Worm (Caenorhabditis elegans) whole organism, L4 larva: ENCODE data around the gene cap-1.
A peak's percentile ranks its signal among the peaks of the same experiment; 100 is the strongest.

ENCODE experiments used
- F26F4.8 ChIP-seq: fragments of 200-800 bp; sonication (Bioruptor generic); conservative IDR thresholded peaks from 2 replicates; pipeline ENCODE4 v1.3.6; 2022; ENCODE audit warnings: missing genetic modification characterization, missing compliant biosample characterization
- F49E8.2 ChIP-seq: sonication (generic microtip); optimal IDR thresholded peaks from 2 replicates; lab custom pipeline; 2016; ENCODE audit warnings: missing compliant biosample characterization, mild to moderate bottlenecking, missing genetic modification characterization, borderline replicate concordance
- R02D3.7 ChIP-seq: fragments of 150-350 bp; sonication (generic microtip); optimal IDR thresholded peaks from 3 replicates; lab custom pipeline; 2014; ENCODE audit warnings: missing biosample characterization, missing genetic modification characterization
- T20F7.1 ChIP-seq: fragments of 200-800 bp; sonication (Bioruptor generic); optimal IDR thresholded peaks from 2 replicates; lab custom pipeline; 2018; ENCODE audit warnings: mild to moderate bottlenecking, missing genetic modification characterization, missing compliant biosample characterization
- Y75B8A.6 ChIP-seq: fragments of 200-800 bp; sonication (Bioruptor generic); IDR thresholded peaks from 2 replicates; pipeline ENCODE4 v1.3.6; 2022; ENCODE audit warnings: missing genetic modification reagents, missing genetic modification characterization, missing compliant biosample characterization
- aha-1 ChIP-seq: fragments of 150-350 bp; peaks from one replicate; lab custom pipeline; 2014; ENCODE audit warnings: missing biosample characterization, missing genetic modification characterization
- ama-1 ChIP-seq: fragments of 150-350 bp; optimal IDR thresholded peaks from 2 replicates; lab custom pipeline; 2014; ENCODE audit warnings: inconsistent platforms, mixed read lengths
- arid-1 ChIP-seq: fragments of 200-800 bp; sonication (Bioruptor generic); conservative IDR thresholded peaks from 2 replicates; pipeline ENCODE4 v1.3.6; 2022; ENCODE audit warnings: missing genetic modification reagents, missing genetic modification characterization, missing compliant biosample characterization
- ceh-20 ChIP-seq: fragments of 200-800 bp; sonication (Bioruptor generic); IDR thresholded peaks from 2 replicates; pipeline ENCODE4 v1.3.6; 2022; ENCODE audit warnings: missing genetic modification reagents, missing genetic modification characterization, missing compliant biosample characterization
- cey-2 ChIP-seq: sonication (generic microtip); optimal IDR thresholded peaks from 3 replicates; lab custom pipeline; 2017; ENCODE audit warnings: missing genetic modification characterization, mild to moderate bottlenecking, missing compliant biosample characterization, antibody characterized with exemption, borderline replicate concordance; ENCODE audit not compliant: insufficient read depth
- ctbp-1 ChIP-seq: fragments of 200-800 bp; sonication (Bioruptor generic); IDR thresholded peaks from 2 replicates; pipeline ENCODE4 v1.3.6; 2022; ENCODE audit warnings: missing genetic modification reagents, missing genetic modification characterization, missing compliant biosample characterization
- daf-16 ChIP-seq, 3 experiments: sonication (generic microtip); optimal IDR thresholded peaks; 2 replicates each; lab custom pipeline; 2016 to 2017; ENCODE audit warnings: missing genetic modification characterization in 3 of 3, missing genetic modification reagents in 3 of 3, mild to moderate bottlenecking in 2 of 3, missing compliant biosample characterization in 2 of 3, missing biosample characterization in 1 of 3, moderate library complexity in 1 of 3
- daf-8 ChIP-seq: fragments of 200-800 bp; sonication (Bioruptor generic); IDR thresholded peaks from 2 replicates; pipeline ENCODE4 v1.3.6; 2022; ENCODE audit warnings: missing genetic modification characterization, missing compliant biosample characterization
- dmd-6 ChIP-seq: fragments of 200-800 bp; sonication (Bioruptor generic); IDR thresholded peaks from 2 replicates; pipeline ENCODE4 v1.3.6; 2022; ENCODE audit warnings: missing genetic modification reagents, missing genetic modification characterization, missing compliant biosample characterization
- dve-1 ChIP-seq: sonication (generic microtip); optimal IDR thresholded peaks from 2 replicates; lab custom pipeline; 2017; ENCODE audit warnings: antibody characterized with exemption, mild to moderate bottlenecking, missing genetic modification characterization, missing compliant biosample characterization; ENCODE audit not compliant: insufficient read depth
- egl-27 ChIP-seq: sonication (generic microtip); optimal IDR thresholded peaks from 3 replicates; lab custom pipeline; 2017; ENCODE audit warnings: missing biosample characterization, missing genetic modification reagents, missing genetic modification characterization
- egl-43 ChIP-seq: fragments of 200-800 bp; sonication (Bioruptor generic); IDR thresholded peaks from 2 replicates; pipeline ENCODE4 v1.3.6; 2022; ENCODE audit warnings: missing genetic modification reagents, missing genetic modification characterization, missing compliant biosample characterization
- fkh-10 ChIP-seq: fragments of 150-350 bp; optimal IDR thresholded peaks from 2 replicates; lab custom pipeline; 2014; ENCODE audit warnings: missing biosample characterization, missing genetic modification reagents, missing genetic modification characterization
- fos-1 ChIP-seq: fragments of 150-350 bp; optimal IDR thresholded peaks from 2 replicates; lab custom pipeline; 2014; ENCODE audit warnings: missing biosample characterization, missing genetic modification characterization
- gei-8 ChIP-seq: fragments of 200-800 bp; sonication (Bioruptor generic); optimal IDR thresholded peaks from 2 replicates; lab custom pipeline; 2018; ENCODE audit warnings: mild to moderate bottlenecking, missing genetic modification characterization, missing compliant biosample characterization
- hlh-11 ChIP-seq: fragments of 200-800 bp; sonication (Bioruptor generic); optimal IDR thresholded peaks from 2 replicates; lab custom pipeline; 2018; ENCODE audit warnings: mild to moderate bottlenecking, missing genetic modification characterization, missing compliant biosample characterization
- hlh-30 ChIP-seq: sonication (generic microtip); optimal IDR thresholded peaks from 2 replicates; lab custom pipeline; 2017; ENCODE audit warnings: antibody characterized with exemption, mild to moderate bottlenecking, missing genetic modification characterization, missing compliant biosample characterization; ENCODE audit not compliant: insufficient read depth
- jun-1 ChIP-seq: fragments of 150-350 bp; optimal IDR thresholded peaks from 2 replicates; lab custom pipeline; 2014; ENCODE audit warnings: missing biosample characterization, missing genetic modification reagents, missing genetic modification characterization
- lin-1 ChIP-seq: fragments of 200-800 bp; sonication (Bioruptor generic); IDR thresholded peaks from 2 replicates; pipeline ENCODE4 v1.3.6; 2022; ENCODE audit warnings: missing genetic modification reagents, missing genetic modification characterization, missing compliant biosample characterization
- lsy-2 ChIP-seq, 2 experiments: fragments of 150-350 bp in 1 of 2; sonication (generic microtip) in 1 of 2; optimal IDR thresholded peaks; 2 replicates each; lab custom pipeline; 2014 to 2017; ENCODE audit warnings: missing biosample characterization in 2 of 2, missing genetic modification characterization in 2 of 2
- madf-9 ChIP-seq: fragments of 200-800 bp; sonication (Bioruptor generic); conservative IDR thresholded peaks from 2 replicates; pipeline ENCODE4 v1.3.6; 2022; ENCODE audit warnings: missing genetic modification reagents, missing genetic modification characterization, missing compliant biosample characterization
- mdl-1 ChIP-seq, 2 experiments: fragments of 150-350 bp in 1 of 2; sonication (generic microtip) in 1 of 2; optimal IDR thresholded peaks; 2 replicates each; lab custom pipeline; 2014 to 2017; ENCODE audit warnings: missing biosample characterization in 2 of 2, missing genetic modification characterization in 2 of 2
- mep-1 ChIP-seq: fragments of 150-350 bp; sonication (generic microtip); optimal IDR thresholded peaks from 3 replicates; lab custom pipeline; 2014; ENCODE audit warnings: missing biosample characterization, missing genetic modification characterization
- nhr-10 ChIP-seq: fragments of 150-350 bp; optimal IDR thresholded peaks from 2 replicates; lab custom pipeline; 2014; ENCODE audit warnings: missing biosample characterization, missing genetic modification characterization
- nhr-102 ChIP-seq: sonication (generic microtip); optimal IDR thresholded peaks from 2 replicates; lab custom pipeline; 2016; ENCODE audit warnings: mild to moderate bottlenecking, missing genetic modification characterization, moderate library complexity, missing compliant biosample characterization
- nhr-11 ChIP-seq: fragments of 150-350 bp; optimal IDR thresholded peaks from 2 replicates; lab custom pipeline; 2014; ENCODE audit warnings: missing biosample characterization, missing genetic modification characterization
- nhr-28 ChIP-seq: fragments of 150-350 bp; optimal IDR thresholded peaks from 2 replicates; lab custom pipeline; 2014; ENCODE audit warnings: missing biosample characterization, missing genetic modification characterization
- nhr-41 ChIP-seq: fragments of 200-800 bp; sonication (Bioruptor generic); IDR thresholded peaks from 2 replicates; pipeline ENCODE4 v1.3.6; 2022; ENCODE audit warnings: missing genetic modification reagents, missing genetic modification characterization, missing compliant biosample characterization
- nhr-42 ChIP-seq: fragments of 200-800 bp; sonication (Bioruptor generic); IDR thresholded peaks from 2 replicates; pipeline ENCODE4 v1.3.6; 2022; ENCODE audit warnings: missing genetic modification characterization, missing compliant biosample characterization
- nhr-48 ChIP-seq: sonication (generic microtip); optimal IDR thresholded peaks from 2 replicates; lab custom pipeline; 2016; ENCODE audit warnings: mild to moderate bottlenecking, missing genetic modification characterization, missing compliant biosample characterization
- nhr-6 ChIP-seq: fragments of 150-350 bp; optimal IDR thresholded peaks from 2 replicates; lab custom pipeline; 2014; ENCODE audit warnings: missing biosample characterization, missing genetic modification characterization
- nhr-76 ChIP-seq: fragments of 150-350 bp; optimal IDR thresholded peaks from 2 replicates; lab custom pipeline; 2014; ENCODE audit warnings: missing biosample characterization, missing genetic modification characterization
- pha-4 ChIP-seq, 2 experiments: fragments of 150-350 bp in 1 of 2; fragments of 200-800 bp in 1 of 2; sonication (Bioruptor generic) in 1 of 2; IDR thresholded peaks in 1 of 2; optimal IDR thresholded peaks in 1 of 2; 2 replicates each; pipeline versions ENCODE4 v1.3.6 to Lab custom; 2014 to 2022; ENCODE audit warnings: missing genetic modification characterization in 2 of 2, missing genetic modification reagents in 2 of 2, missing biosample characterization in 1 of 2, missing compliant biosample characterization in 1 of 2
- php-3 ChIP-seq: fragments of 200-800 bp; sonication (Bioruptor generic); IDR thresholded peaks from 2 replicates; pipeline ENCODE4 v1.3.6; 2022; ENCODE audit warnings: missing genetic modification reagents, missing genetic modification characterization, missing compliant biosample characterization
- pqm-1 ChIP-seq: sonication (generic microtip); optimal IDR thresholded peaks from 2 replicates; lab custom pipeline; 2017; ENCODE audit warnings: missing biosample characterization, missing genetic modification characterization
- snpc-1.2 ChIP-seq: fragments of 200-800 bp; sonication (Bioruptor generic); IDR thresholded peaks from 2 replicates; pipeline ENCODE4 v1.3.6; 2022; ENCODE audit warnings: missing genetic modification reagents, missing genetic modification characterization, missing compliant biosample characterization
- spr-1 ChIP-seq: sonication (generic microtip); optimal IDR thresholded peaks from 2 replicates; lab custom pipeline; 2016; ENCODE audit warnings: mild to moderate bottlenecking, missing genetic modification characterization, missing compliant biosample characterization
- tag-97 ChIP-seq: fragments of 200-800 bp; sonication (Bioruptor generic); IDR thresholded peaks from 2 replicates; pipeline ENCODE4 v1.3.6; 2022; ENCODE audit warnings: missing genetic modification characterization, missing compliant biosample characterization
- tra-1 ChIP-seq: fragments of 200-800 bp; sonication (Bioruptor generic); IDR thresholded peaks from 2 replicates; pipeline ENCODE4 v1.3.6; 2022; ENCODE audit warnings: missing genetic modification reagents, missing genetic modification characterization, missing compliant biosample characterization
- unc-62 ChIP-seq, 3 experiments: fragments of 150-350 bp in 1 of 3; sonication (generic microtip); optimal IDR thresholded peaks in 2 of 3; peaks in 1 of 3; 1 replicate in 1 of 3; 2 replicates in 2 of 3; lab custom pipeline; 2014 to 2017; ENCODE audit warnings: missing biosample characterization in 3 of 3, missing genetic modification characterization in 3 of 3, missing genetic modification reagents in 3 of 3, missing genotype in 1 of 3
- zip-11 ChIP-seq: fragments of 200-800 bp; sonication (Bioruptor generic); IDR thresholded peaks from 2 replicates; pipeline ENCODE4 v1.3.6; 2022; ENCODE audit warnings: missing genetic modification characterization, missing compliant biosample characterization
- ztf-11 ChIP-seq: fragments of 150-350 bp; optimal IDR thresholded peaks from 2 replicates; lab custom pipeline; 2014; ENCODE audit warnings: missing biosample characterization, missing genetic modification characterization

Gene cap-1

DNA sequence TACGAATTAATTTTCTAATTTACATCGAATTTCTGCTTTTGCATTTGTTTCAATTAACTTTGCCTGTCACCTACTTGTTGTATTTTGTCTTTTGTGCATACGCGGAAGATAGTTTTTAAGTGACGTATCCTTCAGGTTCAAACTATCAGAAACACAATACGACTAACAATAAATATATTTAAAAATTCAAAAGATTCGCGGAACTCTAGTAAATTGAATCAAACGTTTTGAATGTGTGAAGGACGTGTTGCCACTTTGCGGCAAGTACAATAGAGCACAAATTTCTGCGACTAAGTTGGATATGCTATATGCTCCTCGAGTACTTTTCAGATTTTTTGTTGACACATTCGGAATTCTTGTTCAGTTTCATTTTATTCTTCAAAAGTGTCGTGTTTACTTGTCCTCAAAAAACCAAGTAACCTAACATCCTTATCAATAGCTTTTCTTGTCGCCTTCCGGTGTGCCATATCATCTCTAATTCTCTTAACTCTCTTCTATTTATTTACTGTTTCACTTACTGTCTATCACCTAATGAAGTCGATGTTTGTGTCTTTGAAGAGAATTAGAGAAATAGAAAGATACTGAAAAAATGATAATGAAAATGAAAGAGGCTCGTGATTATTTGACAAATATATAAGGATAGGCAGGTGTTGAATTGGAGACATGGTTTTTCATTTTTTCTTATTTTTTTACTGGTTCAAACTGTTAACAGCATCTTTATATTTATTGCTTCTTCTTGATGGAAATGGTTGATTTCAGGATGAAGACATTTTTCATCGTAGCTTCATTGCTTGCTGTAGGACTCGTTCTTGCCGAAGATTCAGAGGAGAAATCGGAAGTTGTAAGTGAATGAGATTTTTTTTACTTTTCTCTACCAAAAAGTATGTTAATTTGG lies 41.2 kb downstream of the cap-1 start, which contains the start of gene srlf-7:
srlf-7 (plus strand) TSS at position 760 of the 895 bp plus-strand sequence.
- TF ChIP-seq F26F4.8 (GFP tag; lab: Robert Waterston, UW) = no peak
- no peak for TF ChIP-seq snpc-1.2
- peak; percentile 38 for TF ChIP-seq ama-1
- TF ChIP-seq tra-1 = peak; percentile 78
- TF ChIP-seq hlh-11 (tag; lab: Kevin White, UChicago) = peak; percentile 95
- TF ChIP-seq ceh-20 (GFP tag; lab: Robert Waterston, UW) = 0 out of 2 replicates have a peak, but pooled peaks have one; percentile 19
- no peak for TF ChIP-seq ztf-11 (tag; lab: Kevin White, UChicago)
- peak; percentile 96 for TF ChIP-seq aha-1
- TF ChIP-seq gei-8 (GFP tag; lab: Kevin White, UChicago) = no peak
- TF ChIP-seq nhr-28 (tag; lab: Kevin White, UChicago) = peak; percentile 99
- TF ChIP-seq fos-1 (tag; lab: Kevin White, UChicago) = peak; percentile 52
- no peak for TF ChIP-seq egl-27 (tag; lab: Kevin White, UChicago)
- TF ChIP-seq fkh-10 (GFP tag; lab: Kevin White, UChicago) = peak; percentile 41
- peak; percentile 29 to 47 for TF ChIP-seq unc-62 (GFP tag; optimal IDR thresholded peaks at IDR 0.05 in 1 of 2; lab: Kevin White, UChicago)
- TF ChIP-seq unc-62 (tag; optimal IDR thresholded peaks at IDR 0.05; lab: Kevin White, UChicago) = no peak
- no peak for TF ChIP-seq F49E8.2
- no peak for TF ChIP-seq nhr-42 (GFP tag; lab: Robert Waterston, UW)
- peak; percentile 12 for TF ChIP-seq nhr-6
- no peak for TF ChIP-seq R02D3.7 (tag; lab: Kevin White, UChicago)
- peak; percentile 56; the same call in 1 of the 2 replicates for TF ChIP-seq pha-4 (GFP tag; IDR thresholded peaks at IDR 0.05; lab: Robert Waterston, UW)
- no peak for TF ChIP-seq pha-4 (tag; optimal IDR thresholded peaks at IDR 0.05; lab: Kevin White, UChicago)
- TF ChIP-seq spr-1 (tag; lab: Kevin White, UChicago) = no peak
- TF ChIP-seq nhr-11 (tag; lab: Kevin White, UChicago) = peak; percentile 32
- TF ChIP-seq jun-1 = peak; percentile 62
- TF ChIP-seq ctbp-1 (GFP tag; lab: Robert Waterston, UW) = no peak
- peak in 1 of 2 experiments; percentile 87 for TF ChIP-seq daf-16 (GFP tag; optimal IDR thresholded peaks at IDR 0.05; lab: Kevin White, UChicago)
- TF ChIP-seq daf-16 (tag; optimal IDR thresholded peaks at IDR 0.05; lab: Kevin White, UChicago) = peak; percentile 100
- peak; percentile 77 for TF ChIP-seq hlh-30
- TF ChIP-seq nhr-102 (tag; lab: Kevin White, UChicago) = peak; percentile 78
- no peak for TF ChIP-seq madf-9 (GFP tag; lab: Robert Waterston, UW)
- TF ChIP-seq zip-11 (GFP tag; lab: Robert Waterston, UW) = no peak
- peak; percentile 75 for TF ChIP-seq T20F7.1 (GFP tag; lab: Kevin White, UChicago)
- peak; percentile 98 for TF ChIP-seq dve-1 (tag; lab: Kevin White, UChicago)
- TF ChIP-seq pqm-1 (tag; lab: Kevin White, UChicago) = peak; percentile 97
- TF ChIP-seq nhr-10 = peak; percentile 87
- TF ChIP-seq lsy-2 (tag; optimal IDR thresholded peaks at IDR 0.05; lab: Kevin White, UChicago) = peak in 1 of 2 experiments; percentile 48
- TF ChIP-seq php-3 = peak; percentile 92
- no peak for TF ChIP-seq Y75B8A.6 (GFP tag; lab: Robert Waterston, UW)
- no peak for TF ChIP-seq daf-8
- peak; percentile 68; the same call in 1 of the 2 replicates for TF ChIP-seq nhr-41 (GFP tag; lab: Robert Waterston, UW)
- TF ChIP-seq arid-1 (GFP tag; lab: Robert Waterston, UW) = no peak
- TF ChIP-seq dmd-6 (GFP tag; lab: Robert Waterston, UW) = peak; percentile 98
- TF ChIP-seq mdl-1 (tag; optimal IDR thresholded peaks at IDR 0.05; lab: Kevin White, UChicago) = peak; percentile 0 to 87
- peak; percentile 70 for TF ChIP-seq mep-1 (tag; lab: Kevin White, UChicago)
- no peak for TF ChIP-seq nhr-76 (tag; lab: Kevin White, UChicago)
- TF ChIP-seq nhr-48 (tag; lab: Kevin White, UChicago) = peak; percentile 87
- peak; percentile 97 for TF ChIP-seq lin-1 (GFP tag; lab: Robert Waterston, UW)
- TF ChIP-seq cey-2 (tag; lab: Kevin White, UChicago) = peak; percentile 36
- no peak for TF ChIP-seq egl-43 (GFP tag; lab: Robert Waterston, UW)
- no peak for TF ChIP-seq tag-97
